Worm (Caenorhabditis elegans) whole organism, L2 larva: ENCODE measurements around the gene syp-2.

Experiments
- ceh-82 ChIP-seq: fragments of 150-350 bp; optimal IDR thresholded peaks from 2 replicates; lab custom pipeline; 2014; ENCODE audit warnings: missing biosample characterization, missing genetic modification characterization
- unc-55 ChIP-seq: fragments of 150-350 bp; sonication (generic microtip); optimal IDR thresholded peaks from 3 replicates; lab custom pipeline; 2014; ENCODE audit warnings: missing biosample characterization, missing genetic modification reagents, missing genetic modification characterization
- unc-62 ChIP-seq: fragments of 150-350 bp; optimal IDR thresholded peaks from 2 replicates; lab custom pipeline; 2014; ENCODE audit warnings: missing biosample characterization, missing genetic modification reagents, missing genetic modification characterization
- zag-1 ChIP-seq: fragments of 150-350 bp; optimal IDR thresholded peaks from 2 replicates; lab custom pipeline; 2014; ENCODE audit warnings: missing biosample characterization, missing genetic modification characterization

- TF ChIP-seq unc-55 (GFP tag; lab: Kevin White, UChicago) = no peak
- no peak for TF ChIP-seq zag-1
- no peak for TF ChIP-seq unc-62 (GFP tag; lab: Kevin White, UChicago)
- no peak for TF ChIP-seq ceh-82 (tag; lab: Kevin White, UChicago)
These were observed 2.2 kb downstream of the syp-2 start, which contains the start of gene cft-1 for ce11 chrV:5538500-5538899.
